Worm (Caenorhabditis elegans) whole organism, late embryonic: ENCODE data around the gene F54D12.8.

ENCODE experiments used
- ceh-6 ChIP-seq: fragments of 200-800 bp; sonication (Bioruptor generic); optimal IDR thresholded peaks from 2 replicates; lab custom pipeline; 2018; ENCODE audit warnings: mild to moderate bottlenecking, missing genetic modification characterization, missing compliant biosample characterization
- fkh-6 ChIP-seq: sonication (generic microtip); optimal IDR thresholded peaks from 2 replicates; lab custom pipeline; 2016; ENCODE audit warnings: missing genetic modification characterization, missing compliant biosample characterization
- hlh-30 ChIP-seq: sonication (generic microtip); optimal IDR thresholded peaks from 2 replicates; lab custom pipeline; 2017; ENCODE audit warnings: antibody characterized with exemption, missing genetic modification characterization, missing compliant biosample characterization; ENCODE audit not compliant: insufficient read depth
- mec-3 ChIP-seq: sonication (generic microtip); optimal IDR thresholded peaks from 2 replicates; lab custom pipeline; 2016; ENCODE audit warnings: borderline replicate concordance, missing genetic modification characterization, missing compliant biosample characterization
- pha-4 ChIP-seq: fragments of 150-350 bp; optimal IDR thresholded peaks from 2 replicates; lab custom pipeline; 2018; ENCODE audit warnings: missing biosample characterization, missing genetic modification reagents, missing genetic modification characterization
- zip-5 ChIP-seq: sonication (generic microtip); optimal IDR thresholded peaks from 2 replicates; lab custom pipeline; 2016; ENCODE audit warnings: missing genetic modification characterization, missing compliant biosample characterization

DNA sequence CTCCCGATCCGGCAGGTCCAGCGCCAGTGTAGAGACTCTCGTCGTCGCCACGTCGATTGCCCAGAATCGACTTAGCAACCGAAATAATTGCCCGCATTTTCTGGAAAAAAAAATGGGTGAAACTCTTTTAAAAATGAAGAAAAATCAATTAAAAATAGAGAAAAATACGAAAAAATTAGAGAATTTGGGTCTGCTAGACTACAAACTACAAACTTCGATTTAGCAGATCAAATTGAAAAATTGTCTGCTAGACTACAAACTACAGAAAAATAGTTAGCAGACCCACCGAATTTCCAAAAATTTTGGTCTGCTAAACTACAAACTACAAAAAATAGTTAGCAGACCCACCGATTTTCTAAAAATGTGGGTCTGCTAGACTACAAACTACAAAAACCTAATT, 22.9 kb downstream of the F54D12.8 start, which contains the start of gene rog-1:
- TF ChIP-seq hlh-30 (tag; lab: Kevin White, UChicago) (no peak), pha-4 (tag; lab: Kevin White, UChicago) (no peak), mec-3 (no peak), zip-5 (tag; lab: Kevin White, UChicago) (no peak), fkh-6 (tag; lab: Kevin White, UChicago) (no peak), ceh-6 (no peak)
